Fruit fly (Drosophila melanogaster) whole organism, adult: ENCODE results near the gene Calr.

ENCODE experiments used
- CG11617 ChIP-seq: fragments of 200-800 bp; sonication (Bioruptor generic); optimal IDR thresholded peaks from 2 replicates; lab custom pipeline; 2017; ENCODE audit warnings: mild to moderate bottlenecking, missing biosample characterization, missing genetic modification reagents, missing genetic modification characterization
- CG12768 ChIP-seq: fragments of 200-800 bp; sonication (Bioruptor generic); optimal IDR thresholded peaks from 2 replicates; lab custom pipeline; 2017; ENCODE audit warnings: missing biosample characterization, missing genetic modification characterization, mild to moderate bottlenecking, moderate library complexity, missing genetic modification reagents
- CG14711 ChIP-seq: fragments of 200-800 bp; sonication (Bioruptor generic); optimal IDR thresholded peaks from 2 replicates; lab custom pipeline; 2018; ENCODE audit warnings: missing biosample characterization, mild to moderate bottlenecking, missing genetic modification characterization, moderate library complexity
- CG1620 ChIP-seq: fragments of 200-800 bp; sonication (Bioruptor generic); optimal IDR thresholded peaks from 2 replicates; lab custom pipeline; 2016; ENCODE audit warnings: missing biosample characterization, missing genetic modification characterization
- CG33017 ChIP-seq: fragments of 200-800 bp; sonication (Bioruptor generic); optimal IDR thresholded peaks from 2 replicates; lab custom pipeline; 2018; ENCODE audit warnings: missing biosample characterization, mild to moderate bottlenecking, missing genetic modification characterization, moderate library complexity
- CG5204 ChIP-seq: fragments of 200-800 bp; sonication (Bioruptor generic); optimal IDR thresholded peaks from 2 replicates; lab custom pipeline; 2016; ENCODE audit warnings: missing biosample characterization, missing genetic modification characterization
- CG7045 ChIP-seq: fragments of 200-800 bp; sonication (Bioruptor generic); optimal IDR thresholded peaks from 2 replicates; lab custom pipeline; 2017; ENCODE audit warnings: missing biosample characterization, mild to moderate bottlenecking, missing genetic modification characterization
- CG7101 ChIP-seq: fragments of 200-800 bp; sonication (Bioruptor generic); optimal IDR thresholded peaks from 2 replicates; lab custom pipeline; 2018; ENCODE audit warnings: missing biosample characterization, mild to moderate bottlenecking, missing genetic modification characterization, moderate library complexity
- Clk ChIP-seq: fragments of 200-800 bp; sonication (Bioruptor generic); optimal IDR thresholded peaks from 2 replicates; lab custom pipeline; 2017; ENCODE audit warnings: missing biosample characterization, missing genetic modification characterization
- Crg-1 ChIP-seq: fragments of 200-800 bp; sonication (Bioruptor generic); optimal IDR thresholded peaks from 2 replicates; lab custom pipeline; 2016; ENCODE audit warnings: missing biosample characterization, missing genetic modification characterization
- Hr96 ChIP-seq: fragments of 200-800 bp; sonication (Bioruptor generic); optimal IDR thresholded peaks from 2 replicates; lab custom pipeline; 2016; ENCODE audit warnings: missing biosample characterization, missing genetic modification characterization
- Mnt ChIP-seq: fragments of 200-800 bp; sonication (Bioruptor generic); optimal IDR thresholded peaks from 2 replicates; lab custom pipeline; 2016; ENCODE audit warnings: missing biosample characterization, mild to moderate bottlenecking, missing genetic modification characterization
- bab1 ChIP-seq: fragments of 200-800 bp; sonication (Bioruptor generic); optimal IDR thresholded peaks from 3 replicates; lab custom pipeline; 2019; ENCODE audit warnings: missing biosample characterization, mild to moderate bottlenecking, missing genetic modification characterization, moderate library complexity
- cic ChIP-seq: fragments of 200-800 bp; sonication (Bioruptor generic); optimal IDR thresholded peaks from 2 replicates; lab custom pipeline; 2017; ENCODE audit warnings: missing biosample characterization, mild to moderate bottlenecking, missing genetic modification characterization, moderate library complexity
- cnc ChIP-seq, 2 experiments: fragments of >200 bp; optimal IDR thresholded peaks; 2 replicates each; lab custom pipeline; 2017
- kay ChIP-seq: fragments of 200-800 bp; sonication (Bioruptor generic); peaks from one replicate; lab custom pipeline; 2016; ENCODE audit warnings: missing biosample characterization, missing genetic modification characterization, borderline replicate concordance
- ovo ChIP-seq: fragments of 200-800 bp; sonication (Bioruptor generic); optimal IDR thresholded peaks from 2 replicates; lab custom pipeline; 2016; ENCODE audit warnings: missing biosample characterization, missing genetic modification characterization
- pad ChIP-seq: fragments of 200-800 bp; sonication (Bioruptor generic); optimal IDR thresholded peaks from 3 replicates; lab custom pipeline; 2017; ENCODE audit warnings: missing biosample characterization, missing genetic modification characterization, mild to moderate bottlenecking, moderate library complexity, missing genetic modification reagents
- tj ChIP-seq: fragments of 200-800 bp; sonication (Bioruptor generic); optimal IDR thresholded peaks from 3 replicates; lab custom pipeline; 2017; ENCODE audit warnings: missing biosample characterization, mild to moderate bottlenecking, missing genetic modification characterization, moderate library complexity
- toe ChIP-seq: fragments of 200-800 bp; sonication (Bioruptor generic); optimal IDR thresholded peaks from 2 replicates; lab custom pipeline; 2016; ENCODE audit warnings: missing biosample characterization, missing genetic modification characterization

Gene Calr

DNA sequence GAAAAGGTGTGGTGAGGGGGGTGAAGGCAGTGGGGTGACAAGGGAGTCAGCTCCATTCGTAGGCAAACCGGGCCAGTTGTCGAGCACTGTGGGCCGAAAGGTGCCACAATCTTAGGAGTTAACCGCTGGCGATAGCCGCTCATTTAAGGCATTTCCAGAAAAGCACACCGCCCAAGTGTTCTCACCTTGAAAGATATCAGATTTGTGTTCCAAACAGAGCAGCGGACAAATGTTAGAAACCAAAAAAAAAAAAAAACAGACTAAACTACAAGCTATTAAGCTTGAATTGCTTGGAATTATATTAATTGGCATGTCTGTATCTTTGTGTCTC lies 36.4 kb downstream of the Calr start:
- TF ChIP-seq cnc (optimal IDR thresholded peaks at IDR 0.05; lab: Kevin White, UChicago) (no peak), Mnt (no peak), CG7101 (tag; lab: Kevin White, UChicago) (no peak), bab1 (GFP tag; lab: Kevin White, UChicago) (no peak), CG11617 (no peak), CG33017 (tag; lab: Kevin White, UChicago) (no peak), tj (GFP tag; lab: Kevin White, UChicago) (no peak), ovo (GFP tag; lab: Kevin White, UChicago) (no peak), CG5204 (no peak), Hr96 (GFP tag; lab: Kevin White, UChicago) (no peak), Crg-1 (GFP tag; lab: Kevin White, UChicago) (no peak), Clk (GFP tag; lab: Kevin White, UChicago) (no peak), CG12768 (GFP tag; lab: Kevin White, UChicago) (no peak), cic (GFP tag; lab: Kevin White, UChicago) (no peak), CG1620 (GFP tag; lab: Kevin White, UChicago) (no peak), toe (no peak), CG7045 (GFP tag; lab: Kevin White, UChicago) (no peak), CG14711 (tag; lab: Kevin White, UChicago) (no peak), kay (GFP tag; lab: Kevin White, UChicago) (no peak)

- TF ChIP-seq CG33017 (tag; lab: Kevin White, UChicago) (no peak), Mnt (peak; percentile 1), Hr96 (GFP tag; lab: Kevin White, UChicago) (no peak), ovo (GFP tag; lab: Kevin White, UChicago) (peak; percentile 5), CG1620 (GFP tag; lab: Kevin White, UChicago) (no peak), tj (GFP tag; lab: Kevin White, UChicago) (peak; percentile 91), bab1 (GFP tag; lab: Kevin White, UChicago) (no peak), CG12768 (GFP tag; lab: Kevin White, UChicago) (no peak), toe (no peak)
Observed at dm6 chr3R:9593408-9594250, 37.0 kb downstream of the Calr start.

DNA sequence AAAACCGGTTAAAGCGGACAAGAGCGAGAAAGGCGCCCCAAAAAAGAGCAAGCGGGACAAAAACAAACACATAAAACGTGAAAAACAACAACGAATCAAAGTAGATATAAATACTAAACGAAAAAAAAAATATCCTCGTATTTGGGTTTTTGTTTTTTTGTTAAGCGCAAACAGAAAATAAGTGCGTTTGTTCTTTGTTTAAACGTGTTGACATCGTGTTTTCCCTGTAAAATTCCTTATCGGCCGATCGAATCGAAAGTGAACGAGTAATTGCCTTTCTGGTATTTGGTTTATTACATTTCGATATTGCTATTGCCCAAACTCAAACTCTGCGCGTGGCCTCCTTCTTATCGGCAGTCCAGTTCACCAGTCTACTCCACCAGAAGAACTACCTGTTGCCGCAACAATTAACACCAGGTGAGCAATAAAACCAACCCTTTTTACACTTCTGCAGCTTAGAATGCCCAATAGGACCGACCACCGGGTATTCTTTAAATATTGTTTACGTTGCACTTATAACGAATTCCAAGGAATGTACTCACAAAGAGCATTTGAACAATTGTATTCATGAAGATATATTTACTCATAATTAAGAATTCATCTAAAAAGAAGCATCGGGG lies 38.8 kb downstream of the Calr start:
- TF ChIP-seq CG7101 (tag; lab: Kevin White, UChicago) (no peak), toe (no peak), kay (GFP tag; lab: Kevin White, UChicago) (no peak), CG14711 (tag; lab: Kevin White, UChicago) (no peak), CG5204 (no peak), Hr96 (GFP tag; lab: Kevin White, UChicago) (no peak), Crg-1 (GFP tag; lab: Kevin White, UChicago) (no peak), CG1620 (GFP tag; lab: Kevin White, UChicago) (no peak), CG11617 (no peak)

- TF ChIP-seq bab1 (GFP tag; lab: Kevin White, UChicago) (peak; percentile 83), pad (peak; percentile 61), CG14711 (tag; lab: Kevin White, UChicago) (peak; percentile 65), CG12768 (GFP tag; lab: Kevin White, UChicago) (peak; percentile 55), tj (GFP tag; lab: Kevin White, UChicago) (peak; percentile 59), kay (GFP tag; lab: Kevin White, UChicago) (no peak), Crg-1 (GFP tag; lab: Kevin White, UChicago) (peak; percentile 88), CG33017 (tag; lab: Kevin White, UChicago) (peak; percentile 41), CG5204 (no peak), CG7045 (GFP tag; lab: Kevin White, UChicago) (peak; percentile 39), CG11617 (peak; percentile 43), cic (GFP tag; lab: Kevin White, UChicago) (peak; percentile 62), cnc (optimal IDR thresholded peaks at IDR 0.05; lab: Kevin White, UChicago) (no peak), ovo (GFP tag; lab: Kevin White, UChicago) (peak; percentile 38), CG7101 (tag; lab: Kevin White, UChicago) (peak; percentile 61), Hr96 (GFP tag; lab: Kevin White, UChicago) (no peak), Mnt (peak; percentile 82), toe (peak; percentile 59), Clk (GFP tag; lab: Kevin White, UChicago) (peak; percentile 38), CG1620 (GFP tag; lab: Kevin White, UChicago) (peak; percentile 67)
Observed at dm6 chr3R:9590952-9591532, 39.6 kb downstream of the Calr start, which contains the start of the genes bocks and CG8312. Gene bocks, minus strand, starts transcription at chr3R:9591002. Gene CG8312, plus strand, starts transcription at chr3R:9591309.

dm6 chr3R:9586663-9587248 lies 43.9 kb downstream of the Calr start, which contains the start of gene P58IPK:
Gene P58IPK, plus strand, starts transcription at chr3R:9586942.
- TF ChIP-seq CG1620 (GFP tag; lab: Kevin White, UChicago) (peak; percentile 72), CG11617 (peak; percentile 45), cnc (optimal IDR thresholded peaks at IDR 0.05; lab: Kevin White, UChicago) (no peak), CG14711 (tag; lab: Kevin White, UChicago) (peak; percentile 49), tj (GFP tag; lab: Kevin White, UChicago) (peak; percentile 41), toe (peak; percentile 86), CG7045 (GFP tag; lab: Kevin White, UChicago) (peak; percentile 10), bab1 (GFP tag; lab: Kevin White, UChicago) (peak; percentile 45), ovo (GFP tag; lab: Kevin White, UChicago) (no peak), pad (peak; percentile 51), Crg-1 (GFP tag; lab: Kevin White, UChicago) (no peak), CG7101 (tag; lab: Kevin White, UChicago) (peak; percentile 53), Mnt (peak; percentile 77), kay (GFP tag; lab: Kevin White, UChicago) (no peak), CG33017 (tag; lab: Kevin White, UChicago) (peak; percentile 15), Clk (GFP tag; lab: Kevin White, UChicago) (peak; percentile 31), cic (GFP tag; lab: Kevin White, UChicago) (peak; percentile 46), CG12768 (GFP tag; lab: Kevin White, UChicago) (peak; percentile 14), Hr96 (GFP tag; lab: Kevin White, UChicago) (no peak), CG5204 (no peak)
